Worm (Caenorhabditis elegans) whole organism, young adult: ENCODE data around the gene K07H8.9.

Source experiments
- ama-1 ChIP-seq, 3 experiments: fragments of 150-350 bp in 1 of 3; sonication (generic microtip) in 2 of 3; optimal IDR thresholded peaks; 2 replicates each; lab custom pipeline; 2014 to 2018; ENCODE audit warnings: missing biosample characterization in 2 of 3, missing genetic modification characterization in 2 of 3, missing genetic modification reagents in 2 of 3
- cebp-2 ChIP-seq: fragments of 200-800 bp; sonication (Bioruptor generic); IDR thresholded peaks from 2 replicates; pipeline ENCODE4 v1.3.6; 2022; ENCODE audit warnings: missing genetic modification characterization, missing compliant biosample characterization
- ceh-58 ChIP-seq: fragments of 200-800 bp; sonication (Bioruptor generic); IDR thresholded peaks from 2 replicates; pipeline ENCODE4 v1.3.6; 2022; ENCODE audit warnings: missing genetic modification characterization, missing compliant biosample characterization
- mxl-1 ChIP-seq: sonication (generic microtip); optimal IDR thresholded peaks from 2 replicates; lab custom pipeline; 2016; ENCODE audit warnings: missing genetic modification characterization, missing compliant biosample characterization
- snpc-4 ChIP-seq, 5 experiments: fragments of 150-350 bp in 1 of 5; sonication (generic microtip) in 4 of 5; optimal IDR thresholded peaks; 2 replicates each; lab custom pipeline; 2014 to 2018; ENCODE audit warnings: missing genetic modification characterization in 5 of 5, missing biosample characterization in 3 of 5, antibody characterized with exemption in 2 of 5, mild to moderate bottlenecking in 2 of 5, missing compliant biosample characterization in 2 of 5, missing genotype in 2 of 5, moderate library complexity in 2 of 5, missing genetic modification reagents in 1 of 5
- ztf-22 ChIP-seq: fragments of 200-800 bp; sonication (Bioruptor generic); optimal IDR thresholded peaks from 2 replicates; lab custom pipeline; 2018; ENCODE audit warnings: mild to moderate bottlenecking, missing genetic modification characterization, moderate library complexity, missing compliant biosample characterization

ce11 chrIV:8318799-8319198 lies 32.5 kb upstream of the K07H8.9 start:
- TF ChIP-seq mxl-1 (tag; lab: Kevin White, UChicago) (no peak), ama-1 (optimal IDR thresholded peaks at IDR 0.05; lab: Kevin White, UChicago) (no peak), ama-1 (GFP tag; optimal IDR thresholded peaks at IDR 0.05; lab: Kevin White, UChicago) (no peak), ztf-22 (no peak), cebp-2 (no peak), snpc-4 (GFP tag; optimal IDR thresholded peaks at IDR 0.05; lab: Kevin White, UChicago) (no peak), snpc-4 (tag; optimal IDR thresholded peaks at IDR 0.05; lab: Kevin White, UChicago) (no peak), ceh-58 (GFP tag; lab: Robert Waterston, UW) (no peak)
